Worm (Caenorhabditis elegans) whole organism, midembryonic: Measurements from ENCODE around the gene try-10.

ENCODE experiments used
- T22C8.4 ChIP-seq: fragments of 200-800 bp; sonication (Bioruptor generic); IDR thresholded peaks from 2 replicates; pipeline ENCODE4 v1.3.6; 2022; ENCODE audit warnings: missing genetic modification characterization, missing compliant biosample characterization
- cog-1 ChIP-seq: sonication (generic microtip); optimal IDR thresholded peaks from 2 replicates; lab custom pipeline; 2016; ENCODE audit warnings: missing genetic modification characterization, missing compliant biosample characterization
- flt-1 ChIP-seq: fragments of 200-800 bp; sonication (Bioruptor generic); IDR thresholded peaks from 2 replicates; pipeline ENCODE4 v1.3.6; 2022; ENCODE audit warnings: missing genetic modification characterization, missing compliant biosample characterization
- klf-2 ChIP-seq: fragments of 200-800 bp; sonication (Bioruptor generic); conservative IDR thresholded peaks from 2 replicates; pipeline ENCODE4 v1.3.6; 2022; ENCODE audit warnings: missing genetic modification reagents, missing genetic modification characterization, missing compliant biosample characterization
- med-1 ChIP-seq: sonication (generic microtip); optimal IDR thresholded peaks from 2 replicates; lab custom pipeline; 2017; ENCODE audit warnings: missing genetic modification characterization, mild to moderate bottlenecking, missing compliant biosample characterization, antibody characterized with exemption, missing genetic modification reagents; ENCODE audit not compliant: insufficient read depth
- ref-1 ChIP-seq: fragments of 200-800 bp; sonication (Bioruptor generic); conservative IDR thresholded peaks from 2 replicates; pipeline ENCODE4 v1.3.6; 2022; ENCODE audit warnings: missing genetic modification reagents, missing genetic modification characterization, missing compliant biosample characterization
- tab-1 ChIP-seq: fragments of 200-800 bp; sonication (Bioruptor generic); IDR thresholded peaks from 2 replicates; pipeline ENCODE4 v1.3.6; 2022; ENCODE audit warnings: missing genetic modification characterization, missing compliant biosample characterization
- ztf-23 ChIP-seq: fragments of 200-800 bp; sonication (Bioruptor generic); IDR thresholded peaks from 2 replicates; pipeline ENCODE4 v1.3.6; 2022; ENCODE audit warnings: missing genetic modification reagents, missing genetic modification characterization, missing compliant biosample characterization
- ztf-29 ChIP-seq: fragments of 200-800 bp; sonication (Bioruptor generic); IDR thresholded peaks from 2 replicates; pipeline ENCODE4 v1.3.6; 2022; ENCODE audit warnings: missing genetic modification reagents, missing genetic modification characterization, missing compliant biosample characterization

The try-10 gene

ce11 chrV:13013158-13013557 lies at the start of gene try-10:
Gene try-10, minus strand, starts transcription at chrV:13013258.
- TF ChIP-seq T22C8.4 (GFP tag; lab: Robert Waterston, UW): no peak
- TF ChIP-seq med-1 (GFP tag; lab: Kevin White, UChicago): no peak
- no peak for TF ChIP-seq klf-2 (GFP tag; lab: Robert Waterston, UW)
- no peak for TF ChIP-seq tab-1 (GFP tag; lab: Robert Waterston, UW)
- TF ChIP-seq cog-1 (tag; lab: Kevin White, UChicago): no peak
- TF ChIP-seq ref-1 (GFP tag; lab: Robert Waterston, UW): no peak
- no peak for TF ChIP-seq ztf-23 (GFP tag; lab: Robert Waterston, UW)

ce11 chrV:13061836-13062235 lies 48.8 kb upstream of the try-10 start, which contains the start of gene F42E8.1:
Gene F42E8.1, plus strand, starts transcription at chrV:13062136.
- TF ChIP-seq klf-2 (GFP tag; lab: Robert Waterston, UW) (no peak), ztf-29 (GFP tag; lab: Robert Waterston, UW) (no peak), T22C8.4 (GFP tag; lab: Robert Waterston, UW) (no peak), ztf-23 (GFP tag; lab: Robert Waterston, UW) (no peak), ref-1 (GFP tag; lab: Robert Waterston, UW) (no peak)

ce11 chrV:13053635-13054034 lies 40.6 kb upstream of the try-10 start, which contains the start of gene srr-1:
Gene srr-1, minus strand, starts transcription at chrV:13053735.
- no peak for TF ChIP-seq cog-1 (tag; lab: Kevin White, UChicago)
- no peak for TF ChIP-seq ref-1 (GFP tag; lab: Robert Waterston, UW)
- TF ChIP-seq T22C8.4 (GFP tag; lab: Robert Waterston, UW): no peak
- no peak for TF ChIP-seq ztf-29 (GFP tag; lab: Robert Waterston, UW)
- no peak for TF ChIP-seq flt-1 (GFP tag; lab: Robert Waterston, UW)
- no peak for TF ChIP-seq tab-1 (GFP tag; lab: Robert Waterston, UW)
- TF ChIP-seq ztf-23 (GFP tag; lab: Robert Waterston, UW): no peak
- TF ChIP-seq med-1 (GFP tag; lab: Kevin White, UChicago): no peak
- no peak for TF ChIP-seq klf-2 (GFP tag; lab: Robert Waterston, UW)

ce11 chrV:13049149-13049610 lies 36.1 kb upstream of the try-10 start, which contains the start of gene W07G4.8:
Gene W07G4.8, minus strand, starts transcription at chrV:13049560.
- TF ChIP-seq cog-1 (tag; lab: Kevin White, UChicago) (no peak), klf-2 (GFP tag; lab: Robert Waterston, UW) (no peak), ref-1 (GFP tag; lab: Robert Waterston, UW) (no peak), flt-1 (GFP tag; lab: Robert Waterston, UW) (no peak), tab-1 (GFP tag; lab: Robert Waterston, UW) (no peak), med-1 (GFP tag; lab: Kevin White, UChicago) (no peak), T22C8.4 (GFP tag; lab: Robert Waterston, UW) (no peak), ztf-29 (GFP tag; lab: Robert Waterston, UW) (no peak), ztf-23 (GFP tag; lab: Robert Waterston, UW) (no peak)

- no peak for TF ChIP-seq tab-1 (GFP tag; lab: Robert Waterston, UW)
- no peak for TF ChIP-seq klf-2 (GFP tag; lab: Robert Waterston, UW)
- no peak for TF ChIP-seq flt-1 (GFP tag; lab: Robert Waterston, UW)
These were observed 34.5 kb upstream of the try-10 start, which contains the start of gene W07G4.5 for ce11 chrV:13047574-13048030. Gene W07G4.5, plus strand, starts transcription at chrV:13047980.

- TF ChIP-seq T22C8.4 (GFP tag; lab: Robert Waterston, UW) (no peak), ref-1 (GFP tag; lab: Robert Waterston, UW) (no peak), med-1 (GFP tag; lab: Kevin White, UChicago) (no peak), flt-1 (GFP tag; lab: Robert Waterston, UW) (no peak)
These were observed 33.4 kb upstream of the try-10 start for ce11 chrV:13046125-13047123.

ce11 chrV:13045017-13045416 lies 32.0 kb upstream of the try-10 start:
- TF ChIP-seq ztf-29 (GFP tag; lab: Robert Waterston, UW): no peak
- no peak for TF ChIP-seq tab-1 (GFP tag; lab: Robert Waterston, UW)
- no peak for TF ChIP-seq med-1 (GFP tag; lab: Kevin White, UChicago)
- TF ChIP-seq ref-1 (GFP tag; lab: Robert Waterston, UW): no peak
- TF ChIP-seq ztf-23 (GFP tag; lab: Robert Waterston, UW): no peak
- no peak for TF ChIP-seq flt-1 (GFP tag; lab: Robert Waterston, UW)
- TF ChIP-seq klf-2 (GFP tag; lab: Robert Waterston, UW): no peak
- TF ChIP-seq T22C8.4 (GFP tag; lab: Robert Waterston, UW): no peak
- no peak for TF ChIP-seq cog-1 (tag; lab: Kevin White, UChicago)

ce11 chrV:13043832-13044521 lies 30.9 kb upstream of the try-10 start:
- no peak for TF ChIP-seq ztf-29 (GFP tag; lab: Robert Waterston, UW)
- TF ChIP-seq ref-1 (GFP tag; lab: Robert Waterston, UW): no peak
- TF ChIP-seq cog-1 (tag; lab: Kevin White, UChicago): no peak
- no peak for TF ChIP-seq ztf-23 (GFP tag; lab: Robert Waterston, UW)
- TF ChIP-seq flt-1 (GFP tag; lab: Robert Waterston, UW): no peak
- TF ChIP-seq tab-1 (GFP tag; lab: Robert Waterston, UW): no peak
- TF ChIP-seq med-1 (GFP tag; lab: Kevin White, UChicago): no peak
- TF ChIP-seq T22C8.4 (GFP tag; lab: Robert Waterston, UW): no peak
- TF ChIP-seq klf-2 (GFP tag; lab: Robert Waterston, UW): no peak
